Worm (Caenorhabditis elegans): ENCODE results near the gene Y73C8B.3.

ce11 chrV:3176161-3176560 lies 16.9 kb downstream of the Y73C8B.3 start, which contains the start of gene srab-8:
- TF ChIP-seq madf-9 (GFP tag; conservative IDR thresholded peaks at IDR 0.05): no peak
- TF ChIP-seq lin-15B (tag; optimal IDR thresholded peaks at IDR 0.05): no peak
- TF ChIP-seq mdl-1 (tag; optimal IDR thresholded peaks at IDR 0.05): no peak
- TF ChIP-seq snpc-4 (tag; optimal IDR thresholded peaks at IDR 0.05): no peak
- no peak for TF ChIP-seq lin-39 (tag; optimal IDR thresholded peaks at IDR 0.05)
- TF ChIP-seq attf-4 (tag; optimal IDR thresholded peaks at IDR 0.05): no peak
- TF ChIP-seq ztf-7 (tag; optimal IDR thresholded peaks at IDR 0.05): no peak
- TF ChIP-seq zag-1 (tag; optimal IDR thresholded peaks at IDR 0.05): no peak
- TF ChIP-seq mxl-2 (GFP tag; conservative IDR thresholded peaks at IDR 0.05): no peak
- no peak for TF ChIP-seq sdz-12 (GFP tag; optimal IDR thresholded peaks at IDR 0.05)

Data from whole organism, L4 larva.